Fruit fly (Drosophila melanogaster) whole organism, pupa: ENCODE measurements around the gene Jon74E.

Experiments
- CG10348 ChIP-seq: fragments of 200-800 bp; sonication (Bioruptor generic); IDR thresholded peaks from 2 replicates; pipeline ENCODE4 v1.3.6; 2022; ENCODE audit warnings: missing biosample characterization, missing genetic modification characterization
- CG12605 ChIP-seq: fragments of 200-800 bp; sonication (Bioruptor generic); IDR thresholded peaks from 2 replicates; pipeline ENCODE4 v1.3.6; 2022; ENCODE audit warnings: missing biosample characterization, missing genetic modification characterization
- CG13204 ChIP-seq: fragments of 200-800 bp; sonication (Bioruptor generic); optimal IDR thresholded peaks from 2 replicates; lab custom pipeline; 2018; ENCODE audit warnings: missing biosample characterization, mild to moderate bottlenecking, missing genetic modification characterization, moderate library complexity
- CG14655 ChIP-seq: fragments of 200-800 bp; sonication (Bioruptor generic); optimal IDR thresholded peaks from 3 replicates; lab custom pipeline; 2017; ENCODE audit warnings: mild to moderate bottlenecking, missing biosample characterization, missing genetic modification reagents, missing genetic modification characterization
- CG17806 ChIP-seq: fragments of 200-800 bp; sonication (Bioruptor generic); optimal IDR thresholded peaks from 2 replicates; lab custom pipeline; 2018; ENCODE audit warnings: missing biosample characterization, mild to moderate bottlenecking, missing genetic modification characterization, moderate library complexity
- CG34367 ChIP-seq: fragments of 200-800 bp; sonication (Bioruptor generic); optimal IDR thresholded peaks from 2 replicates; lab custom pipeline; 2018; ENCODE audit warnings: missing biosample characterization, mild to moderate bottlenecking, missing genetic modification characterization
- CG8159 ChIP-seq: fragments of 200-800 bp; sonication (Bioruptor generic); optimal IDR thresholded peaks from 3 replicates; lab custom pipeline; 2018; ENCODE audit warnings: missing biosample characterization, mild to moderate bottlenecking, missing genetic modification characterization, moderate library complexity
- CG9948 ChIP-seq: fragments of 200-800 bp; sonication (Bioruptor generic); optimal IDR thresholded peaks from 2 replicates; lab custom pipeline; 2018; ENCODE audit warnings: missing biosample characterization, mild to moderate bottlenecking, missing genetic modification characterization, moderate library complexity
- D1 ChIP-seq: fragments of 200-800 bp; sonication (Bioruptor generic); optimal IDR thresholded peaks from 2 replicates; lab custom pipeline; 2018; ENCODE audit warnings: missing biosample characterization, mild to moderate bottlenecking, missing genetic modification characterization, moderate library complexity
- Snoo ChIP-seq: fragments of 200-800 bp; sonication (Bioruptor generic); optimal IDR thresholded peaks from 3 replicates; lab custom pipeline; 2017; ENCODE audit warnings: missing biosample characterization, mild to moderate bottlenecking, missing genetic modification characterization, inconsistent platforms
- fd96Ca ChIP-seq: fragments of 200-800 bp; sonication (Bioruptor generic); IDR thresholded peaks from 3 replicates; pipeline ENCODE4 v1.3.6; 2022; ENCODE audit warnings: missing biosample characterization, missing genetic modification characterization

- TF ChIP-seq CG8159 (tag; lab: Kevin White, UChicago) (peak; percentile 7), CG17806 (tag; lab: Kevin White, UChicago) (peak; percentile 8), CG10348 (GFP tag; lab: Robert Waterston, UW) (no peak), CG12605 (GFP tag; lab: Robert Waterston, UW) (no peak), fd96Ca (peak; percentile 59; the same call in 1 of the 3 replicates), CG9948 (tag; lab: Kevin White, UChicago) (no peak), Snoo (tag; lab: Kevin White, UChicago) (peak; percentile 73), CG14655 (GFP tag; lab: Kevin White, UChicago) (peak; percentile 44), CG34367 (tag; lab: Kevin White, UChicago) (no peak), D1 (tag; lab: Kevin White, UChicago) (no peak), CG13204 (GFP tag; lab: Kevin White, UChicago) (no peak)
Measured at dm6 chr3L:17502235-17502634, 46.7 kb downstream of the Jon74E start.
